Fruit fly (Drosophila melanogaster): ENCODE measurements around the gene CG14323.

The CG14323 gene

dm6 chr3R:17617976-17618308 is 4.0 kb downstream of the CG14323 start:
- TF ChIP-seq Rel (GFP tag; optimal IDR thresholded peaks at IDR 0.05) (no peak), Rel (tag; optimal IDR thresholded peaks at IDR 0.05) (peak; percentile 59), Mio (GFP tag; optimal IDR thresholded peaks at IDR 0.05) (no peak)

- no peak for TF ChIP-seq CG32264 (GFP tag; optimal IDR thresholded peaks at IDR 0.05)
- no peak for TF ChIP-seq fru (GFP tag; optimal IDR thresholded peaks at IDR 0.05)
- TF ChIP-seq Sp1 (GFP tag; optimal IDR thresholded peaks at IDR 0.05), result no peak
- TF ChIP-seq Dif (GFP tag; optimal IDR thresholded peaks at IDR 0.05; ENCODE audit: partially characterized antibody), result no peak
- TF ChIP-seq Hnf4 (GFP tag; optimal IDR thresholded peaks at IDR 0.05), result no peak
- TF ChIP-seq ey (GFP tag; optimal IDR thresholded peaks at IDR 0.05), result no peak
- TF ChIP-seq Vsx2 (GFP tag; optimal IDR thresholded peaks at IDR 0.05; ENCODE audit: partially characterized antibody), result no peak
- TF ChIP-seq h (GFP tag; optimal IDR thresholded peaks at IDR 0.05), result no peak
- TF ChIP-seq Myc (optimal IDR thresholded peaks at IDR 0.05), result peak; percentile 69
- no peak for TF ChIP-seq sv (GFP tag; optimal IDR thresholded peaks at IDR 0.05)
- no peak for TF ChIP-seq Dfd (GFP tag; optimal IDR thresholded peaks at IDR 0.05)
- peak; percentile 14 for TF ChIP-seq brk (GFP tag; optimal IDR thresholded peaks at IDR 0.05)
- TF ChIP-seq dmrt93B (GFP tag; optimal IDR thresholded peaks at IDR 0.05), result no peak
- TF ChIP-seq HLH106 (tag; optimal IDR thresholded peaks at IDR 0.05), result no peak
- TF ChIP-seq tai (GFP tag; optimal IDR thresholded peaks at IDR 0.05), result peak; percentile 0
- TF ChIP-seq GATAd (GFP tag; optimal IDR thresholded peaks at IDR 0.05), result no peak
- TF ChIP-seq Jra (GFP tag; optimal IDR thresholded peaks at IDR 0.05), result no peak
- TF ChIP-seq OdsH (GFP tag; optimal IDR thresholded peaks at IDR 0.05), result no peak
- TF ChIP-seq foxo (GFP tag; optimal IDR thresholded peaks at IDR 0.05), result peak in 1 of 2 experiments; percentile 33
- peak; percentile 21 for TF ChIP-seq rgr (GFP tag; optimal IDR thresholded peaks at IDR 0.05)
- no peak for TF ChIP-seq Rel (GFP tag; optimal IDR thresholded peaks at IDR 0.05)
- TF ChIP-seq Rel (tag; optimal IDR thresholded peaks at IDR 0.05), result peak; percentile 86
- TF ChIP-seq CrebA (GFP tag; optimal IDR thresholded peaks at IDR 0.05; ENCODE audit: borderline replicate concordance), result peak; percentile 24
- TF ChIP-seq Hr83 (GFP tag; optimal IDR thresholded peaks at IDR 0.05; ENCODE audit: poor library complexity, severe bottlenecking), result peak; percentile 23
- TF ChIP-seq CG9705 (GFP tag; optimal IDR thresholded peaks at IDR 0.05), result no peak
- no peak for TF ChIP-seq lola (GFP tag; optimal IDR thresholded peaks at IDR 0.05)
- no peak for TF ChIP-seq Mio (GFP tag; optimal IDR thresholded peaks at IDR 0.05)
- no peak for TF ChIP-seq psq (GFP tag; optimal IDR thresholded peaks at IDR 0.05)
- TF ChIP-seq usp (GFP tag; optimal IDR thresholded peaks at IDR 0.05), result no peak
- TF ChIP-seq br (GFP tag; optimal IDR thresholded peaks at IDR 0.05), result no peak
These were observed 4.6 kb downstream of the CG14323 start for dm6 chr3R:17617121-17617975.

DNA sequence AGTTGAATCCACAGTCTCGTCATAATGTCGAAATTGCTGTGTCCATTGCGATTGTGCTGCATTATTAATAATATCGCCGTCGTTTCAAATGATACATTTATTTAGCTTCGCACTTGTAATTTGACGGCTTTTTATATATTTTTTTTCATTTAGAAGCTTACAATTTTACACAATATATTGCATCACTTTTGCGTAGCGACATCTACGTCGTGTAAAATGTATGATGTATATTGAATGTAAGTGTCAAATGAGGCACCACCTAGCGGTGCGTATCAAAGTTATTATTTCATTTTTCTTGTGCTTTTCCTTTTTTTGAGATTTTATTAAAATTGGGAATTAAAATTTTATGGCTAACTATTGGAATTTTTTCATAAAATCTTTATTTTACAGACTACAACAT is 5.4 kb downstream of the CG14323 start:
- no peak for TF ChIP-seq brk (GFP tag; optimal IDR thresholded peaks at IDR 0.05)
- TF ChIP-seq usp (GFP tag; optimal IDR thresholded peaks at IDR 0.05), result no peak
- TF ChIP-seq Vsx2 (GFP tag; optimal IDR thresholded peaks at IDR 0.05; ENCODE audit: partially characterized antibody), result no peak
- no peak for TF ChIP-seq pan (optimal IDR thresholded peaks at IDR 0.05)
- TF ChIP-seq Hr78 (GFP tag; optimal IDR thresholded peaks at IDR 0.05), result no peak
- TF ChIP-seq dsf (GFP tag; optimal IDR thresholded peaks at IDR 0.05; ENCODE audit: borderline replicate concordance), result no peak
- no peak for TF ChIP-seq sv (GFP tag; optimal IDR thresholded peaks at IDR 0.05)
- TF ChIP-seq Sp1 (GFP tag; optimal IDR thresholded peaks at IDR 0.05), result no peak
- TF ChIP-seq sage (GFP tag; optimal IDR thresholded peaks at IDR 0.05), result no peak
- TF ChIP-seq HLH106 (tag; optimal IDR thresholded peaks at IDR 0.05), result no peak
- TF ChIP-seq Dif (GFP tag; optimal IDR thresholded peaks at IDR 0.05; ENCODE audit: partially characterized antibody), result no peak
- no peak for TF ChIP-seq dl (GFP tag; optimal IDR thresholded peaks at IDR 0.05; ENCODE audit: insufficient read depth in 1 of 2, partially characterized antibody in 2 of 2)
- TF ChIP-seq jim (GFP tag; optimal IDR thresholded peaks at IDR 0.05), result no peak
- no peak for TF ChIP-seq N (GFP tag; optimal IDR thresholded peaks at IDR 0.05)
- TF ChIP-seq CG32264 (GFP tag; optimal IDR thresholded peaks at IDR 0.05), result no peak
- TF ChIP-seq tai (GFP tag; optimal IDR thresholded peaks at IDR 0.05), result no peak
- no peak for TF ChIP-seq woc (GFP tag; optimal IDR thresholded peaks at IDR 0.05)
- no peak for TF ChIP-seq br (GFP tag; optimal IDR thresholded peaks at IDR 0.05)
- TF ChIP-seq fru (GFP tag; optimal IDR thresholded peaks at IDR 0.05), result no peak

Measured in whole organism, wandering third instar larva.